Worm (Caenorhabditis elegans) whole organism, young adult: ENCODE measurements around the gene vit-2.

Experiments
- C06A6.2 ChIP-seq: fragments of 200-800 bp; sonication (Bioruptor generic); conservative IDR thresholded peaks from 2 replicates; pipeline ENCODE4 v1.3.6; 2022; ENCODE audit warnings: missing genetic modification characterization, missing compliant biosample characterization
- D2030.7 ChIP-seq: fragments of 200-800 bp; sonication (Bioruptor generic); IDR thresholded peaks from 2 replicates; pipeline ENCODE4 v1.3.6; 2022; ENCODE audit warnings: missing genetic modification reagents, missing genetic modification characterization, missing compliant biosample characterization
- Y53G8AR.9 ChIP-seq: fragments of 200-800 bp; sonication (Bioruptor generic); conservative IDR thresholded peaks from 2 replicates; pipeline ENCODE4 v1.3.6; 2022; ENCODE audit warnings: missing genetic modification reagents, missing genetic modification characterization, missing compliant biosample characterization
- Y79H2A.3 ChIP-seq: fragments of 200-800 bp; sonication (Bioruptor generic); conservative IDR thresholded peaks from 2 replicates; pipeline ENCODE4 v1.3.6; 2022; ENCODE audit warnings: missing genetic modification reagents, missing genetic modification characterization, missing compliant biosample characterization
- ama-1 ChIP-seq, 3 experiments: fragments of 150-350 bp in 1 of 3; sonication (generic microtip) in 2 of 3; optimal IDR thresholded peaks; 2 replicates each; lab custom pipeline; 2014 to 2018; ENCODE audit warnings: missing biosample characterization in 2 of 3, missing genetic modification characterization in 2 of 3, missing genetic modification reagents in 2 of 3
- athp-1 ChIP-seq: sonication (generic microtip); optimal IDR thresholded peaks from 2 replicates; lab custom pipeline; 2017; ENCODE audit warnings: mild to moderate bottlenecking, missing genetic modification characterization, missing compliant biosample characterization
- bed-1 ChIP-seq: fragments of 200-800 bp; sonication (Bioruptor generic); IDR thresholded peaks from 2 replicates; pipeline ENCODE4 v1.3.6; 2022; ENCODE audit warnings: missing genetic modification reagents, missing genetic modification characterization, missing compliant biosample characterization
- cebp-1 ChIP-seq, 2 experiments: fragments of 200-800 bp in 1 of 2; sonication (Bioruptor generic) in 1 of 2; sonication (generic microtip) in 1 of 2; IDR thresholded peaks in 1 of 2; optimal IDR thresholded peaks in 1 of 2; 2 replicates each; pipeline versions ENCODE4 v1.3.6 to Lab custom; 2017 to 2022; ENCODE audit warnings: missing compliant biosample characterization in 2 of 2, missing genetic modification characterization in 2 of 2, mild to moderate bottlenecking in 1 of 2, missing genetic modification reagents in 1 of 2, moderate library complexity in 1 of 2
- ceh-27 ChIP-seq: fragments of 200-800 bp; sonication (Bioruptor generic); optimal IDR thresholded peaks from 2 replicates; lab custom pipeline; 2018; ENCODE audit warnings: mild to moderate bottlenecking, missing genetic modification characterization, moderate library complexity, missing compliant biosample characterization
- ceh-79 ChIP-seq: sonication (generic microtip); optimal IDR thresholded peaks from 2 replicates; lab custom pipeline; 2017; ENCODE audit warnings: mild to moderate bottlenecking, missing genetic modification characterization, missing compliant biosample characterization
- chd-7 ChIP-seq: sonication (generic microtip); optimal IDR thresholded peaks from 2 replicates; lab custom pipeline; 2016; ENCODE audit warnings: mild to moderate bottlenecking, missing genetic modification characterization, moderate library complexity, missing compliant biosample characterization
- dpff-1 ChIP-seq: sonication (generic microtip); optimal IDR thresholded peaks from 2 replicates; lab custom pipeline; 2017; ENCODE audit warnings: mild to moderate bottlenecking, missing genetic modification characterization, missing compliant biosample characterization
- egl-18 ChIP-seq: fragments of 200-800 bp; sonication (Bioruptor generic); IDR thresholded peaks from 2 replicates; pipeline ENCODE4 v1.3.6; 2022; ENCODE audit warnings: missing genetic modification reagents, missing genetic modification characterization, missing compliant biosample characterization
- egrh-3 ChIP-seq: fragments of 200-800 bp; sonication (Bioruptor generic); IDR thresholded peaks from 2 replicates; pipeline ENCODE4 v1.3.6; 2022; ENCODE audit warnings: missing genetic modification reagents, missing genetic modification characterization, missing compliant biosample characterization
- ekl-4 ChIP-seq: fragments of 200-800 bp; sonication (Bioruptor generic); IDR thresholded peaks from 2 replicates; pipeline ENCODE4 v1.3.6; 2022; ENCODE audit warnings: missing genetic modification reagents, missing genetic modification characterization, missing compliant biosample characterization
- ets-4 ChIP-seq: fragments of 200-800 bp; sonication (Bioruptor generic); optimal IDR thresholded peaks from 2 replicates; lab custom pipeline; 2018; ENCODE audit warnings: mild to moderate bottlenecking, missing genetic modification characterization, missing compliant biosample characterization
- fkh-3 ChIP-seq: sonication (generic microtip); optimal IDR thresholded peaks from 2 replicates; lab custom pipeline; 2016; ENCODE audit warnings: mild to moderate bottlenecking, missing genetic modification characterization, missing compliant biosample characterization
- hmg-1.2 ChIP-seq: fragments of 200-800 bp; sonication (Bioruptor generic); IDR thresholded peaks from 2 replicates; pipeline ENCODE4 v1.3.6; 2022; ENCODE audit warnings: missing genetic modification reagents, missing genetic modification characterization, missing compliant biosample characterization
- hrde-1 ChIP-seq: sonication (generic microtip); optimal IDR thresholded peaks from 2 replicates; lab custom pipeline; 2016; ENCODE audit warnings: missing genetic modification characterization, mild to moderate bottlenecking, missing compliant biosample characterization, moderate library complexity, missing genotype, missing genetic modification reagents, borderline replicate concordance
- hsf-1 ChIP-seq: fragments of 200-800 bp; sonication (Bioruptor generic); IDR thresholded peaks from 2 replicates; pipeline ENCODE4 v1.3.6; 2022; ENCODE audit warnings: missing genetic modification reagents, missing genetic modification characterization, missing compliant biosample characterization
- let-526 ChIP-seq: fragments of 200-800 bp; sonication (Bioruptor generic); IDR thresholded peaks from 2 replicates; pipeline ENCODE4 v1.3.6; 2022; ENCODE audit warnings: missing genetic modification reagents, missing genetic modification characterization, missing compliant biosample characterization
- lin-35 ChIP-seq, 3 experiments: fragments of 150-350 bp in 2 of 3; sonication (generic microtip) in 1 of 3; optimal IDR thresholded peaks; 2 replicates each; lab custom pipeline; 2014 to 2018; ENCODE audit warnings: missing biosample characterization in 3 of 3, missing genetic modification characterization in 3 of 3, missing genetic modification reagents in 3 of 3
- lir-1 ChIP-seq: fragments of 200-800 bp; sonication (Bioruptor generic); conservative IDR thresholded peaks from 2 replicates; pipeline ENCODE4 v1.3.6; 2022; ENCODE audit warnings: missing genetic modification reagents, missing genetic modification characterization, missing compliant biosample characterization
- madf-10 ChIP-seq: sonication (generic microtip); optimal IDR thresholded peaks from 2 replicates; lab custom pipeline; 2016; ENCODE audit warnings: mild to moderate bottlenecking, missing genetic modification characterization, missing compliant biosample characterization
- madf-3 ChIP-seq: fragments of 200-800 bp; sonication (Bioruptor generic); IDR thresholded peaks from 2 replicates; pipeline ENCODE4 v1.3.6; 2022; ENCODE audit warnings: missing genetic modification reagents, missing genetic modification characterization, missing compliant biosample characterization
- madf-6 ChIP-seq: fragments of 200-800 bp; sonication (Bioruptor generic); IDR thresholded peaks from 2 replicates; pipeline ENCODE4 v1.3.6; 2022; ENCODE audit warnings: missing genetic modification reagents, missing genetic modification characterization, missing compliant biosample characterization
- mes-4 ChIP-seq: sonication (generic microtip); optimal IDR thresholded peaks from 2 replicates; lab custom pipeline; 2016; ENCODE audit warnings: missing genotype, missing genetic modification characterization, missing compliant biosample characterization
- mxl-1 ChIP-seq: sonication (generic microtip); optimal IDR thresholded peaks from 2 replicates; lab custom pipeline; 2016; ENCODE audit warnings: missing genetic modification characterization, missing compliant biosample characterization
- nfya-2 ChIP-seq: fragments of 200-800 bp; sonication (Bioruptor generic); IDR thresholded peaks from 2 replicates; pipeline ENCODE4 v1.3.6; 2022; ENCODE audit warnings: missing genetic modification reagents, missing genetic modification characterization, missing compliant biosample characterization
- nfyb-1 ChIP-seq: fragments of 200-800 bp; sonication (Bioruptor generic); IDR thresholded peaks from 2 replicates; pipeline ENCODE4 v1.3.6; 2022; ENCODE audit warnings: missing genetic modification reagents, missing genetic modification characterization, missing compliant biosample characterization
- nhr-179 ChIP-seq: sonication (generic microtip); optimal IDR thresholded peaks from 2 replicates; lab custom pipeline; 2016; ENCODE audit warnings: mild to moderate bottlenecking, missing genetic modification characterization, missing compliant biosample characterization
- pbrm-1 ChIP-seq: fragments of 200-800 bp; sonication (Bioruptor generic); IDR thresholded peaks from 2 replicates; pipeline ENCODE4 v1.3.6; 2022; ENCODE audit warnings: missing genetic modification reagents, missing genetic modification characterization, missing compliant biosample characterization
- pha-4 ChIP-seq: fragments of 150-350 bp; sonication (generic microtip); optimal IDR thresholded peaks from 2 replicates; lab custom pipeline; 2014; ENCODE audit warnings: missing biosample characterization, missing genetic modification reagents, missing genetic modification characterization
- rpc-1 ChIP-seq, 2 experiments: fragments of 150-350 bp in 1 of 2; sonication (generic microtip) in 1 of 2; optimal IDR thresholded peaks; 2 replicates each; lab custom pipeline; 2014 to 2018; ENCODE audit warnings: missing biosample characterization in 1 of 2, missing genetic modification characterization in 1 of 2, missing genetic modification reagents in 1 of 2, missing genotype in 1 of 2
- sdz-38 ChIP-seq: sonication (generic microtip); optimal IDR thresholded peaks from 2 replicates; lab custom pipeline; 2016; ENCODE audit warnings: missing genotype, missing genetic modification characterization, missing compliant biosample characterization
- snpc-4 ChIP-seq, 5 experiments: fragments of 150-350 bp in 1 of 5; sonication (generic microtip) in 4 of 5; optimal IDR thresholded peaks; 2 replicates each; lab custom pipeline; 2014 to 2018; ENCODE audit warnings: missing genetic modification characterization in 5 of 5, missing biosample characterization in 3 of 5, antibody characterized with exemption in 2 of 5, mild to moderate bottlenecking in 2 of 5, missing compliant biosample characterization in 2 of 5, missing genotype in 2 of 5, moderate library complexity in 2 of 5, missing genetic modification reagents in 1 of 5
- sptf-2 ChIP-seq: fragments of 200-800 bp; sonication (Bioruptor generic); optimal IDR thresholded peaks from 2 replicates; lab custom pipeline; 2018; ENCODE audit warnings: mild to moderate bottlenecking, missing genetic modification characterization, missing compliant biosample characterization
- unc-130 ChIP-seq: sonication (generic microtip); optimal IDR thresholded peaks from 2 replicates; lab custom pipeline; 2016; ENCODE audit warnings: missing genetic modification reagents, missing genetic modification characterization, missing compliant biosample characterization
- unc-62 ChIP-seq: fragments of 150-350 bp; optimal IDR thresholded peaks from 2 replicates; lab custom pipeline; 2014; ENCODE audit warnings: missing biosample characterization, missing genetic modification reagents, missing genetic modification characterization
- xnd-1 ChIP-seq: sonication (generic microtip); optimal IDR thresholded peaks from 2 replicates; lab custom pipeline; 2016; ENCODE audit warnings: missing genotype, missing genetic modification reagents, missing genetic modification characterization, missing compliant biosample characterization
- ztf-25 ChIP-seq: fragments of 200-800 bp; sonication (Bioruptor generic); IDR thresholded peaks from 2 replicates; pipeline ENCODE4 v1.3.6; 2022; ENCODE audit warnings: missing genetic modification reagents, missing genetic modification characterization, missing compliant biosample characterization
- ztf-28 ChIP-seq: fragments of 200-800 bp; sonication (Bioruptor generic); IDR thresholded peaks from 2 replicates; pipeline ENCODE4 v1.3.6; 2022; ENCODE audit warnings: missing genetic modification reagents, missing genetic modification characterization, missing compliant biosample characterization
- ztf-3 ChIP-seq: fragments of 200-800 bp; sonication (Bioruptor generic); optimal IDR thresholded peaks from 2 replicates; lab custom pipeline; 2018; ENCODE audit warnings: mild to moderate bottlenecking, missing genetic modification characterization, missing compliant biosample characterization

The vit-2 gene

ce11 chrX:5105703-5106102 is 4.9 kb downstream of the vit-2 start (continued):
- TF ChIP-seq nfyb-1 (no peak), mxl-1 (no peak), ets-4 (GFP tag; lab: Kevin White, UChicago) (no peak), nhr-179 (tag; lab: Kevin White, UChicago) (no peak), D2030.7 (GFP tag; lab: Robert Waterston, UW) (no peak), ztf-3 (GFP tag; lab: Kevin White, UChicago) (no peak), C06A6.2 (GFP tag; lab: Robert Waterston, UW) (no peak), Y53G8AR.9 (no peak; the same call in 1 of the 2 replicates), hsf-1 (GFP tag; lab: Robert Waterston, UW) (no peak), ztf-28 (GFP tag; lab: Robert Waterston, UW) (no peak), hrde-1 (tag; lab: Kevin White, UChicago) (no peak), Y79H2A.3 (GFP tag; lab: Robert Waterston, UW) (no peak), dpff-1 (tag; lab: Kevin White, UChicago) (no peak), bed-1 (GFP tag; lab: Robert Waterston, UW) (no peak), ceh-79 (no peak), ceh-27 (no peak), xnd-1 (tag; lab: Kevin White, UChicago) (no peak), lir-1 (GFP tag; lab: Robert Waterston, UW) (no peak), snpc-4 (GFP tag; optimal IDR thresholded peaks at IDR 0.05; lab: Kevin White, UChicago) (no peak), snpc-4 (tag; optimal IDR thresholded peaks at IDR 0.05; lab: Kevin White, UChicago) (no peak), fkh-3 (tag; lab: Kevin White, UChicago) (no peak), madf-6 (GFP tag; lab: Robert Waterston, UW) (no peak), egl-18 (GFP tag; lab: Robert Waterston, UW) (no peak), madf-3 (GFP tag; lab: Robert Waterston, UW) (no peak), chd-7 (tag; lab: Kevin White, UChicago) (no peak), hmg-1.2 (GFP tag; lab: Robert Waterston, UW) (no peak), let-526 (GFP tag; lab: Robert Waterston, UW) (no peak), madf-10 (tag; lab: Kevin White, UChicago) (no peak), sdz-38 (tag; lab: Kevin White, UChicago) (no peak), lin-35 (GFP tag; optimal IDR thresholded peaks at IDR 0.05; lab: Kevin White, UChicago) (no peak), ama-1 (optimal IDR thresholded peaks at IDR 0.05; lab: Kevin White, UChicago) (no peak), ama-1 (GFP tag; optimal IDR thresholded peaks at IDR 0.05; lab: Kevin White, UChicago) (no peak), pha-4 (tag; lab: Kevin White, UChicago) (no peak), ekl-4 (GFP tag; lab: Robert Waterston, UW) (no peak), rpc-1 (optimal IDR thresholded peaks at IDR 0.05; lab: Kevin White, UChicago) (no peak), rpc-1 (tag; optimal IDR thresholded peaks at IDR 0.05; lab: Kevin White, UChicago) (no peak), mes-4 (no peak), athp-1 (tag; lab: Kevin White, UChicago) (no peak), cebp-1 (GFP tag; IDR thresholded peaks at IDR 0.05; lab: Robert Waterston, UW) (no peak), cebp-1 (tag; optimal IDR thresholded peaks at IDR 0.05; lab: Kevin White, UChicago) (no peak), sptf-2 (no peak), unc-62 (GFP tag; lab: Kevin White, UChicago) (no peak), ztf-25 (GFP tag; lab: Robert Waterston, UW) (no peak), unc-130 (GFP tag; lab: Kevin White, UChicago) (no peak), nfya-2 (GFP tag; lab: Robert Waterston, UW) (no peak), egrh-3 (no peak; the same call in 1 of the 2 replicates), pbrm-1 (GFP tag; lab: Robert Waterston, UW) (0 out of 2 replicates have a peak, but pooled peaks have one; percentile 8)
